Worm (Caenorhabditis elegans): Measurements from ENCODE around the gene C15H7.3.

Gene C15H7.3

ce11 chrIII:9667591-9668265, 16.0 kb upstream of the C15H7.3 start, which contains the start of gene C07A9.9 (continued):
- no peak for TF ChIP-seq sptf-1 (tag; optimal IDR thresholded peaks at IDR 0.05)
- no peak for TF ChIP-seq hpl-2 (GFP tag; optimal IDR thresholded peaks at IDR 0.05)
- TF ChIP-seq vab-15 (tag; optimal IDR thresholded peaks at IDR 0.05) = no peak
- TF ChIP-seq grh-1 (GFP tag; IDR thresholded peaks at IDR 0.05) = no peak
- TF ChIP-seq egl-27 (tag; optimal IDR thresholded peaks at IDR 0.05) = peak in 1 of 2 experiments; percentile 33
- TF ChIP-seq sox-4 (tag; optimal IDR thresholded peaks at IDR 0.05) = no peak
- no peak for TF ChIP-seq mef-2 (tag; optimal IDR thresholded peaks at IDR 0.05)
- TF ChIP-seq nhr-19 (GFP tag; conservative IDR thresholded peaks at IDR 0.05) = peak; percentile 68
- no peak for TF ChIP-seq ces-1 (GFP tag; optimal IDR thresholded peaks at IDR 0.05)
- TF ChIP-seq alr-1 (tag; optimal IDR thresholded peaks at IDR 0.05; ENCODE audit: borderline replicate concordance) = no peak
- no peak for TF ChIP-seq lin-13 (GFP tag; optimal IDR thresholded peaks at IDR 0.05)
- TF ChIP-seq elt-2 (tag; optimal IDR thresholded peaks at IDR 0.05) = peak; percentile 74
- peak; percentile 42 for TF ChIP-seq C16A3.4 (tag; optimal IDR thresholded peaks at IDR 0.05)
- TF ChIP-seq zip-4 (GFP tag; optimal IDR thresholded peaks at IDR 0.05) = no peak
- no peak for TF ChIP-seq nhr-28 (tag; optimal IDR thresholded peaks at IDR 0.05)
- TF ChIP-seq nhr-71 (tag; optimal IDR thresholded peaks at IDR 0.05) = peak; percentile 83
- peak; percentile 23 for TF ChIP-seq xbp-1 (tag; optimal IDR thresholded peaks at IDR 0.05)
- peak; percentile 62 for TF ChIP-seq tbx-2 (tag; optimal IDR thresholded peaks at IDR 0.05)
- peak; percentile 23 for TF ChIP-seq F16B12.6 (tag; optimal IDR thresholded peaks at IDR 0.05)
- TF ChIP-seq hlh-4 (tag; optimal IDR thresholded peaks at IDR 0.05) = no peak
- TF ChIP-seq snu-23 (GFP tag; optimal IDR thresholded peaks at IDR 0.05) = peak; percentile 65
- TF ChIP-seq ceh-90 (tag; optimal IDR thresholded peaks at IDR 0.05) = no peak
- TF ChIP-seq nhr-47 (tag; optimal IDR thresholded peaks at IDR 0.05) = peak; percentile 73
- TF ChIP-seq elt-3 (tag; optimal IDR thresholded peaks at IDR 0.05) = peak in 2 of 6 experiments; percentile 8 to 31
- TF ChIP-seq aha-1 (tag; optimal IDR thresholded peaks at IDR 0.05) = no peak
- TF ChIP-seq lin-39 (tag; optimal IDR thresholded peaks at IDR 0.05) = no peak
- TF ChIP-seq ceh-8 (GFP tag; optimal IDR thresholded peaks at IDR 0.05) = no peak
- no peak for TF ChIP-seq unc-30 (tag; optimal IDR thresholded peaks at IDR 0.05)
- TF ChIP-seq blmp-1 (tag; optimal IDR thresholded peaks at IDR 0.05) = peak; percentile 41
- TF ChIP-seq lin-14 (GFP tag; optimal IDR thresholded peaks at IDR 0.05) = peak; percentile 96
- no peak for TF ChIP-seq fkh-4 (tag; optimal IDR thresholded peaks at IDR 0.05; ENCODE audit: borderline replicate concordance)

ce11 chrIII:9666668-9667067, 14.9 kb upstream of the C15H7.3 start:
- TF ChIP-seq rnt-1 (tag; optimal IDR thresholded peaks at IDR 0.05) = peak; percentile 22
- TF ChIP-seq blmp-1 (tag; optimal IDR thresholded peaks at IDR 0.05) = peak; percentile 97
- TF ChIP-seq mab-9 (GFP tag; IDR thresholded peaks at IDR 0.05) = no peak
- TF ChIP-seq efl-1 (optimal IDR thresholded peaks at IDR 0.05) = peak in 1 of 2 experiments; percentile 0
- TF ChIP-seq efl-1 (GFP tag; optimal IDR thresholded peaks at IDR 0.05 in 1 of 2) = peak in 1 of 2 experiments; percentile 78
- TF ChIP-seq dsc-1 (tag; optimal IDR thresholded peaks at IDR 0.05) = peak; percentile 37
- TF ChIP-seq C04F5.9 (tag; optimal IDR thresholded peaks at IDR 0.05) = no peak
- peak in 1 of 2 experiments; percentile 46 for TF ChIP-seq mdl-1 (tag; optimal IDR thresholded peaks at IDR 0.05)
- TF ChIP-seq egl-27 (tag; optimal IDR thresholded peaks at IDR 0.05) = no peak
- peak in 1 of 2 experiments; percentile 40 for TF ChIP-seq lsy-2 (tag; optimal IDR thresholded peaks at IDR 0.05)
- peak; percentile 44 for TF ChIP-seq lin-14 (GFP tag; optimal IDR thresholded peaks at IDR 0.05)
- peak in 1 of 6 experiments; percentile 22 for TF ChIP-seq elt-3 (tag; optimal IDR thresholded peaks at IDR 0.05)
- peak; percentile 7 for TF ChIP-seq snu-23 (GFP tag; optimal IDR thresholded peaks at IDR 0.05)

ce11 chrIII:9666239-9666638, 14.5 kb upstream of the C15H7.3 start:
- TF ChIP-seq blmp-1 (tag; optimal IDR thresholded peaks at IDR 0.05) (no peak), hpl-2 (GFP tag; optimal IDR thresholded peaks at IDR 0.05) (no peak), nhr-71 (tag; optimal IDR thresholded peaks at IDR 0.05) (peak; percentile 68), ztf-4 (tag; optimal IDR thresholded peaks at IDR 0.05) (no peak), lin-39 (tag; optimal IDR thresholded peaks at IDR 0.05) (no peak), C34B4.2 (tag; optimal IDR thresholded peaks at IDR 0.05) (no peak), nhr-28 (tag; optimal IDR thresholded peaks at IDR 0.05) (no peak), nhr-47 (tag; optimal IDR thresholded peaks at IDR 0.05) (peak; percentile 31), tbx-2 (tag; optimal IDR thresholded peaks at IDR 0.05) (no peak), sup-37 (GFP tag; optimal IDR thresholded peaks at IDR 0.05) (no peak), egl-27 (tag; optimal IDR thresholded peaks at IDR 0.05) (no peak), pax-3 (tag; optimal IDR thresholded peaks at IDR 0.05) (no peak), mef-2 (tag; optimal IDR thresholded peaks at IDR 0.05) (no peak), lsy-2 (tag; optimal IDR thresholded peaks at IDR 0.05) (peak in 1 of 2 experiments; percentile 54), mep-1 (tag; optimal IDR thresholded peaks at IDR 0.05) (peak; percentile 46), efl-1 (optimal IDR thresholded peaks at IDR 0.05) (peak; percentile 10), efl-1 (GFP tag; optimal IDR thresholded peaks at IDR 0.05 in 1 of 2) (peak in 1 of 2 experiments; percentile 95), elt-3 (tag; optimal IDR thresholded peaks at IDR 0.05) (peak in 1 of 6 experiments; percentile 29), elt-2 (tag; optimal IDR thresholded peaks at IDR 0.05) (peak; percentile 41), ztf-11 (tag; optimal IDR thresholded peaks at IDR 0.05) (no peak), skn-1 (tag; optimal IDR thresholded peaks at IDR 0.05) (no peak), mdl-1 (tag; optimal IDR thresholded peaks at IDR 0.05) (peak in 1 of 2 experiments; percentile 56), unc-30 (tag; optimal IDR thresholded peaks at IDR 0.05) (no peak), mab-9 (GFP tag; IDR thresholded peaks at IDR 0.05) (no peak)

All from whole organism, L1 larva.